Fruit fly (Drosophila melanogaster): ENCODE data around the gene CG12502.

Gene CG12502

dm6 chr3L:917225-917624 lies 52.0 kb downstream of the CG12502 start (continued):
- TF ChIP-seq bsh (GFP tag; optimal IDR thresholded peaks at IDR 0.05): peak in 1 of 2 experiments; percentile 22
- no peak for TF ChIP-seq hb (GFP tag; IDR thresholded peaks at IDR 0.05; ENCODE audit: partially characterized antibody)
- TF ChIP-seq Doc2 (GFP tag; IDR thresholded peaks at IDR 0.05): no peak
- no peak for TF ChIP-seq nmo (GFP tag; optimal IDR thresholded peaks at IDR 0.05)
- TF ChIP-seq CG7928 (GFP tag; optimal IDR thresholded peaks at IDR 0.05): no peak
- no peak for TF ChIP-seq CG6765 (GFP tag; optimal IDR thresholded peaks at IDR 0.05)
- no peak for TF ChIP-seq cato (GFP tag; optimal IDR thresholded peaks at IDR 0.05; ENCODE audit: borderline replicate concordance)
- peak; percentile 62 for TF ChIP-seq CG17359 (tag; optimal IDR thresholded peaks at IDR 0.05)
- no peak for TF ChIP-seq Hr39 (optimal IDR thresholded peaks at IDR 0.05)
- TF ChIP-seq caup (GFP tag; optimal IDR thresholded peaks at IDR 0.05; ENCODE audit: severe bottlenecking): peak; percentile 53
- no peak for TF ChIP-seq CG3163 (GFP tag; optimal IDR thresholded peaks at IDR 0.05)
- TF ChIP-seq CG4617 (GFP tag; optimal IDR thresholded peaks at IDR 0.05; ENCODE audit: borderline replicate concordance): no peak
- TF ChIP-seq sc (optimal IDR thresholded peaks at IDR 0.05): no peak
- no peak for TF ChIP-seq sc (GFP tag; optimal IDR thresholded peaks at IDR 0.05)
- no peak for TF ChIP-seq Max (GFP tag; optimal IDR thresholded peaks at IDR 0.05)
- TF ChIP-seq CG15696 (tag; optimal IDR thresholded peaks at IDR 0.05): no peak
- no peak for TF ChIP-seq Abd-B (GFP tag; optimal IDR thresholded peaks at IDR 0.05)
- no peak for TF ChIP-seq lov (optimal IDR thresholded peaks at IDR 0.05)
- no peak for TF ChIP-seq lov (GFP tag; IDR thresholded peaks at IDR 0.05)
- no peak for TF ChIP-seq kay (GFP tag; optimal IDR thresholded peaks at IDR 0.05)
- 0 out of 2 replicates have a peak, but pooled peaks have one; percentile 20 for TF ChIP-seq Adf1 (GFP tag; IDR thresholded peaks at IDR 0.05)
- TF ChIP-seq Deaf1 (tag; optimal IDR thresholded peaks at IDR 0.05): peak; percentile 9
- no peak for TF ChIP-seq chn (GFP tag; optimal IDR thresholded peaks at IDR 0.05)
- TF ChIP-seq CG16815 (GFP tag; optimal IDR thresholded peaks at IDR 0.05): no peak
- TF ChIP-seq CG5953 (GFP tag; IDR thresholded peaks at IDR 0.05): 0 out of 2 replicates have a peak, but pooled peaks have one; percentile 25
- TF ChIP-seq odd (GFP tag; optimal IDR thresholded peaks at IDR 0.05): no peak
- no peak for TF ChIP-seq CG4328 (GFP tag; optimal IDR thresholded peaks at IDR 0.05)
- TF ChIP-seq CG6272 (GFP tag; IDR thresholded peaks at IDR 0.05): no peak
- TF ChIP-seq Bgb (GFP tag; IDR thresholded peaks at IDR 0.05; ENCODE audit: partially characterized antibody): no peak
- peak; percentile 52; the same call in 1 of the 2 replicates for TF ChIP-seq CG32532 (GFP tag; IDR thresholded peaks at IDR 0.05)
- TF ChIP-seq D (optimal IDR thresholded peaks at IDR 0.05): no peak
- no peak for TF ChIP-seq D (GFP tag; optimal IDR thresholded peaks at IDR 0.05)
- TF ChIP-seq Blimp-1 (GFP tag; optimal IDR thresholded peaks at IDR 0.05): peak; percentile 49
- TF ChIP-seq CkIIα-i1 (GFP tag; IDR thresholded peaks at IDR 0.05): no peak
- TF ChIP-seq Sox100B (GFP tag; optimal IDR thresholded peaks at IDR 0.05): no peak
- TF ChIP-seq prd (optimal IDR thresholded peaks at IDR 0.05): no peak
- peak; percentile 39; the same call in 1 of the 3 replicates for TF ChIP-seq prd (GFP tag; IDR thresholded peaks at IDR 0.05)
- TF ChIP-seq Gug (GFP tag; IDR thresholded peaks at IDR 0.05): no peak
- TF ChIP-seq ci (GFP tag; IDR thresholded peaks at IDR 0.05): no peak
- TF ChIP-seq CG2889 (GFP tag; IDR thresholded peaks at IDR 0.05): no peak
- no peak for TF ChIP-seq zfh2 (GFP tag; optimal IDR thresholded peaks at IDR 0.05)
- TF ChIP-seq CG3847 (GFP tag; IDR thresholded peaks at IDR 0.05): peak; percentile 6; the same call in 1 of the 2 replicates
- TF ChIP-seq CG6254 (GFP tag; optimal IDR thresholded peaks at IDR 0.05): no peak
- no peak for TF ChIP-seq bigmax (GFP tag; optimal IDR thresholded peaks at IDR 0.05)
- peak; percentile 2 for TF ChIP-seq lab (GFP tag; optimal IDR thresholded peaks at IDR 0.05)
- TF ChIP-seq nom (GFP tag; optimal IDR thresholded peaks at IDR 0.05): no peak
- TF ChIP-seq chinmo (GFP tag; IDR thresholded peaks at IDR 0.05; ENCODE audit: partially characterized antibody): no peak
- no peak for TF ChIP-seq Atf-2 (GFP tag; optimal IDR thresholded peaks at IDR 0.05)
- TF ChIP-seq stwl (tag; optimal IDR thresholded peaks at IDR 0.05): no peak
- TF ChIP-seq Hr3 (GFP tag; optimal IDR thresholded peaks at IDR 0.05): no peak
- 0 out of 2 replicates have a peak, but pooled peaks have one; percentile 3 for TF ChIP-seq Ada2b (GFP tag; IDR thresholded peaks at IDR 0.05)
- peak; percentile 38 for TF ChIP-seq CG18262 (tag; optimal IDR thresholded peaks at IDR 0.05)
